Worm (Caenorhabditis elegans): Measurements from ENCODE around the gene M142.8.

The M142.8 gene

ce11 chrIII:10905112-10905511 lies 28.3 kb upstream of the M142.8 start (continued):
- TF ChIP-seq F16B12.6 (tag; optimal IDR thresholded peaks at IDR 0.05) (no peak), snpc-4 (tag; optimal IDR thresholded peaks at IDR 0.05) (no peak), egl-13 (tag; optimal IDR thresholded peaks at IDR 0.05) (peak; percentile 51), swsn-7 (tag; optimal IDR thresholded peaks at IDR 0.05) (peak; percentile 37), sox-4 (tag; optimal IDR thresholded peaks at IDR 0.05) (no peak), ama-1 (optimal IDR thresholded peaks at IDR 0.05) (no peak), xbp-1 (tag; optimal IDR thresholded peaks at IDR 0.05) (peak; percentile 22), nhr-28 (tag; optimal IDR thresholded peaks at IDR 0.05) (no peak), ces-1 (GFP tag; optimal IDR thresholded peaks at IDR 0.05) (no peak), nhr-85 (tag) (no peak), unc-62 (GFP tag; optimal IDR thresholded peaks at IDR 0.05) (no peak), nhr-84 (tag; optimal IDR thresholded peaks at IDR 0.05) (no peak), tlp-1 (tag; optimal IDR thresholded peaks at IDR 0.05) (no peak), hpl-2 (GFP tag; optimal IDR thresholded peaks at IDR 0.05) (no peak), lin-15B (tag; optimal IDR thresholded peaks at IDR 0.05) (no peak), zip-4 (GFP tag; optimal IDR thresholded peaks at IDR 0.05) (no peak), mef-2 (tag; optimal IDR thresholded peaks at IDR 0.05) (no peak), zag-1 (tag; optimal IDR thresholded peaks at IDR 0.05) (no peak), isw-1 (GFP tag; IDR thresholded peaks at IDR 0.05) (no peak), mdl-1 (tag; optimal IDR thresholded peaks at IDR 0.05) (no peak), C04F5.9 (tag; optimal IDR thresholded peaks at IDR 0.05) (no peak), nhr-76 (tag; optimal IDR thresholded peaks at IDR 0.05) (no peak), alr-1 (tag; optimal IDR thresholded peaks at IDR 0.05; ENCODE audit: borderline replicate concordance) (no peak), nhr-90 (tag; optimal IDR thresholded peaks at IDR 0.05; ENCODE audit: poor library complexity) (no peak), ceh-63 (GFP tag; optimal IDR thresholded peaks at IDR 0.05) (no peak), hlh-17 (GFP tag; optimal IDR thresholded peaks at IDR 0.05; ENCODE audit: borderline replicate concordance) (no peak), nhr-11 (tag; optimal IDR thresholded peaks at IDR 0.05) (no peak), nhr-20 (tag; optimal IDR thresholded peaks at IDR 0.05) (peak; percentile 6), nhr-47 (tag; optimal IDR thresholded peaks at IDR 0.05) (peak; percentile 55), nhr-12 (tag; optimal IDR thresholded peaks at IDR 0.05) (no peak), mab-9 (GFP tag; IDR thresholded peaks at IDR 0.05) (no peak), fkh-10 (GFP tag; optimal IDR thresholded peaks at IDR 0.05) (no peak), unc-130 (tag; optimal IDR thresholded peaks at IDR 0.05) (no peak), pqm-1 (tag; optimal IDR thresholded peaks at IDR 0.05) (no peak), vab-15 (tag; optimal IDR thresholded peaks at IDR 0.05) (no peak), ztf-11 (tag; optimal IDR thresholded peaks at IDR 0.05) (peak in 1 of 2 experiments; percentile 28), nhr-19 (GFP tag; conservative IDR thresholded peaks at IDR 0.05) (no peak), ceh-8 (GFP tag; optimal IDR thresholded peaks at IDR 0.05) (peak; percentile 52), lin-14 (GFP tag; optimal IDR thresholded peaks at IDR 0.05) (peak; percentile 87), Y116A8C.19 (tag; optimal IDR thresholded peaks at IDR 0.05; ENCODE audit: borderline replicate concordance) (no peak), fos-1 (tag; optimal IDR thresholded peaks at IDR 0.05) (no peak), unc-86 (tag; optimal IDR thresholded peaks at IDR 0.05) (peak; percentile 51), blmp-1 (tag; optimal IDR thresholded peaks at IDR 0.05) (no peak), unc-30 (tag; optimal IDR thresholded peaks at IDR 0.05) (no peak)

DNA sequence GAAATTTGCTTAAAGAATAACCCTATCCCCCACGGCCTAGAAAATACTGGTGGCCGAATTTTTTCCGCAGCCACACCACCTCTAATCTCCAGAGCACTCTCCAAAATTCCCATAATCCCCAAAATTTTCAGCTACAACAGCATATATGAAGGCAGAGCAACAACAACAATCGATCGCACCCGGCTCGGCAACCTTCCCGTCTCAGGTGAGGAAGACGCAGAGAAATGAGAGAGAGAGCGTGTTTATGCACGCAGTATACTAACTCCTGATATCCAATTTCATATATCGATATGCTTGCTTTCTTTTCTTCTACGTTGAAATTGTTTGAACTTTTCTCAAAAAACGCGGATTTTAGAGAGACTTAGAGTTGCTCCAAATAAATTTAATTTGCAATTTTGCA lies 27.1 kb upstream of the M142.8 start:
- TF ChIP-seq pqm-1 (tag; optimal IDR thresholded peaks at IDR 0.05): no peak
- TF ChIP-seq nhr-77 (tag; optimal IDR thresholded peaks at IDR 0.05): no peak
- no peak for TF ChIP-seq jun-1 (tag; optimal IDR thresholded peaks at IDR 0.05)
- TF ChIP-seq lin-15B (tag; optimal IDR thresholded peaks at IDR 0.05): no peak
- no peak for TF ChIP-seq mep-1 (tag; optimal IDR thresholded peaks at IDR 0.05)
- TF ChIP-seq lin-35 (GFP tag; optimal IDR thresholded peaks at IDR 0.05): no peak
- TF ChIP-seq nhr-85 (tag): no peak
- TF ChIP-seq F16B12.6 (tag; optimal IDR thresholded peaks at IDR 0.05): no peak
- TF ChIP-seq snpc-4 (tag; optimal IDR thresholded peaks at IDR 0.05): no peak
- peak; percentile 8 for TF ChIP-seq nhr-47 (tag; optimal IDR thresholded peaks at IDR 0.05)
- TF ChIP-seq efl-1 (optimal IDR thresholded peaks at IDR 0.05): peak in 1 of 2 experiments; percentile 9
- peak; percentile 27 to 96 for TF ChIP-seq efl-1 (GFP tag; optimal IDR thresholded peaks at IDR 0.05 in 1 of 2)
- TF ChIP-seq Y116A8C.19 (tag; optimal IDR thresholded peaks at IDR 0.05; ENCODE audit: borderline replicate concordance): no peak
- peak in 1 of 3 experiments; percentile 17 for TF ChIP-seq ceh-82 (tag; optimal IDR thresholded peaks at IDR 0.05)
- peak in 1 of 2 experiments; percentile 26 for TF ChIP-seq lsy-2 (tag; optimal IDR thresholded peaks at IDR 0.05)
- TF ChIP-seq ceh-88 (GFP tag; IDR thresholded peaks at IDR 0.05): no peak
- TF ChIP-seq pag-3 (tag; optimal IDR thresholded peaks at IDR 0.05; ENCODE audit: borderline replicate concordance, insufficient read depth): no peak
- no peak for TF ChIP-seq C34B4.2 (tag; optimal IDR thresholded peaks at IDR 0.05)
- TF ChIP-seq unc-86 (tag; optimal IDR thresholded peaks at IDR 0.05): no peak
- TF ChIP-seq nhr-19 (GFP tag; conservative IDR thresholded peaks at IDR 0.05): no peak

Measured in whole organism, L1 larva.